Worm (Caenorhabditis elegans): ENCODE data around the gene pat-4.

pat-4 gene

DNA sequence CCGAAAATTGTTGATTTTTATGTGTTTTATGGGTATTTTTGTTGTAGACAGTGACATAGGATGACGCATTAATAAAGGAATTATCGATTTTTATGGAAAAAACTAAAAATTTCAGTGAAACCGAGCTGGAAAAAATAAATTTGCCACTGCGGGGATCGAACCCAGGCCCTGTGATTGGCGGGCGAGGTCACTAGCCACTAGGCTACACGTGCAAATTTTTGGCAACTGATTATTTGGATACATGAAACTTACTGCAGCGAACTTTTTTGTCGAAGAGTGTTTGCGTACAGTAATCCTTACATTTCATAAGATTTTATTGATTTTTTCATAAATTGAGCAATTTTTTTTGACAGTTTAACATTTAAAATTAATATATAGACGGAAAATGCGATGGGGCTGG lies 5.5 kb downstream of the pat-4 start:
- TF ChIP-seq madf-10 (tag; optimal IDR thresholded peaks at IDR 0.05) (peak; percentile 62), atf-7 (tag; optimal IDR thresholded peaks at IDR 0.05) (peak; percentile 50), snpc-1.3 (tag; optimal IDR thresholded peaks at IDR 0.05; ENCODE audit: insufficient read depth) (peak; percentile 85), let-526 (GFP tag; IDR thresholded peaks at IDR 0.05) (no peak), nfyb-1 (GFP tag; IDR thresholded peaks at IDR 0.05) (peak; percentile 35; the same call in 1 of the 2 replicates), hsf-1 (GFP tag; IDR thresholded peaks at IDR 0.05) (peak; percentile 49; the same call in 1 of the 2 replicates), ceh-58 (GFP tag; IDR thresholded peaks at IDR 0.05) (0 out of 2 replicates have a peak, but pooled peaks have one; percentile 39), ceh-27 (GFP tag; optimal IDR thresholded peaks at IDR 0.05) (peak; percentile 42), somi-1 (GFP tag; optimal IDR thresholded peaks at IDR 0.05) (no peak), madf-6 (GFP tag; IDR thresholded peaks at IDR 0.05) (peak; percentile 75), lir-1 (GFP tag; conservative IDR thresholded peaks at IDR 0.05) (no peak), egl-18 (GFP tag; IDR thresholded peaks at IDR 0.05) (no peak), T07F8.4 (tag; optimal IDR thresholded peaks at IDR 0.05) (peak; percentile 19), B0261.1 (tag; optimal IDR thresholded peaks at IDR 0.05) (peak; percentile 79), Y53F4B.3 (GFP tag; IDR thresholded peaks at IDR 0.05) (peak; percentile 68), hmg-20 (GFP tag; IDR thresholded peaks at IDR 0.05) (0 out of 2 replicates have a peak, but pooled peaks have one; percentile 61), chd-7 (tag; optimal IDR thresholded peaks at IDR 0.05) (peak; percentile 40), lin-40 (tag; optimal IDR thresholded peaks at IDR 0.05) (peak; percentile 55), F37B4.10 (GFP tag; IDR thresholded peaks at IDR 0.05) (no peak), snpc-1.1 (tag; optimal IDR thresholded peaks at IDR 0.05; ENCODE audit: insufficient read depth) (peak; percentile 16), madf-3 (GFP tag; IDR thresholded peaks at IDR 0.05) (0 out of 2 replicates have a peak, but pooled peaks have one; percentile 15), tbx-9 (tag; optimal IDR thresholded peaks at IDR 0.05; ENCODE audit: borderline replicate concordance) (no peak), egrh-3 (GFP tag; IDR thresholded peaks at IDR 0.05) (no peak), ceh-79 (tag; optimal IDR thresholded peaks at IDR 0.05) (peak; percentile 76), akir-1 (GFP tag; optimal IDR thresholded peaks at IDR 0.05) (no peak), lin-35 (GFP tag; optimal IDR thresholded peaks at IDR 0.05) (peak in 1 of 3 experiments; percentile 56), ccch-3 (GFP tag; optimal IDR thresholded peaks at IDR 0.05) (no peak), pha-4 (tag; optimal IDR thresholded peaks at IDR 0.05) (no peak), ztf-6 (GFP tag; IDR thresholded peaks at IDR 0.05) (no peak), F23B12.7 (tag; optimal IDR thresholded peaks at IDR 0.05; ENCODE audit: insufficient read depth) (peak; percentile 74), B0035.1 (tag; optimal IDR thresholded peaks at IDR 0.05) (peak; percentile 73), lsy-27 (tag; optimal IDR thresholded peaks at IDR 0.05; ENCODE audit: borderline replicate concordance, insufficient read depth) (peak; percentile 72), dpl-1 (GFP tag; optimal IDR thresholded peaks at IDR 0.05) (no peak), mel-28 (tag; optimal IDR thresholded peaks at IDR 0.05; ENCODE audit: borderline replicate concordance) (no peak), madf-8 (GFP tag; conservative IDR thresholded peaks at IDR 0.05) (no peak), nhr-80 (tag; optimal IDR thresholded peaks at IDR 0.05) (no peak), lag-1 (GFP tag; IDR thresholded peaks at IDR 0.05) (no peak), rcor-1 (GFP tag; IDR thresholded peaks at IDR 0.05) (peak; percentile 71), ztf-28 (GFP tag; IDR thresholded peaks at IDR 0.05) (no peak), fkh-3 (tag; optimal IDR thresholded peaks at IDR 0.05) (no peak), F49E8.2 (tag; optimal IDR thresholded peaks at IDR 0.05; ENCODE audit: insufficient read depth) (peak; percentile 64), gei-17 (GFP tag; optimal IDR thresholded peaks at IDR 0.05) (no peak), lsl-1 (GFP tag; optimal IDR thresholded peaks at IDR 0.05) (peak; percentile 51), zim-3 (tag; optimal IDR thresholded peaks at IDR 0.05) (peak; percentile 92), nhr-27 (tag; optimal IDR thresholded peaks at IDR 0.05) (no peak), efl-1 (GFP tag; optimal IDR thresholded peaks at IDR 0.05) (peak; percentile 9), F52B5.7 (tag; optimal IDR thresholded peaks at IDR 0.05) (peak; percentile 70)
